Worm (Caenorhabditis elegans): Measurements from ENCODE around the gene T14E8.2.

DNA sequence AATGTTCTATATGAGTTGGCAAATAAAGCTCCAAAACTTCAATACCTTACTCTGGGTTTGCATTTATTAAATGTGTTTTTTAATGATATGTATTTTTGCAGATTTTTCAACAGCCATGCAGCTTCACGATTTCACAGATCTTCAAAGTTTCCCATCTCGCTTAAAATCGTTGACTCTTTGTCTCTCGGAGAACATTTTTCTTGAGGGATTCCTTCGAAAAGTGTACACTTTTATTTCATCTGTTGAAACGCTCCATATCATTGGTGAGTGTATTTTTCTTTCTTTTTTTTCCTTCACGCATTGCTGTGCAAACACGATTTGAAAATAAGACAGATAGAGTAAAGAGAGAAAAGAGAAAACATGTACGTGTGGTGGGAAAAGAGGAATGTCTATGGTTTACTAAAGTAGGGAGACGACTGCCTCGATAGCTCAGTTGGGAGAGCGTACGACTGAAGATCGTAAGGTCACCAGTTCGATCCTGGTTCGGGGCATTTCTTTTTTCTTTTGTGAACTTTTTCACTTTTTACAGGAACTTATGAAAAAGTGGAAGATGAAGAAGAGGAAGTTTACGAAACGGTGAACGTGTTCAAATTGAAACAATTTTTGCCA lies 50.5 kb downstream of the T14E8.2 start:
- TF ChIP-seq nhr-71 (tag; optimal IDR thresholded peaks at IDR 0.05) (peak; percentile 77), zag-1 (tag; optimal IDR thresholded peaks at IDR 0.05) (no peak), snpc-4 (tag; optimal IDR thresholded peaks at IDR 0.05) (peak; percentile 36), unc-130 (tag; optimal IDR thresholded peaks at IDR 0.05) (peak; percentile 13), unc-98 (GFP tag; IDR thresholded peaks at IDR 0.05) (no peak), pqm-1 (tag; optimal IDR thresholded peaks at IDR 0.05) (no peak), ztf-4 (tag; optimal IDR thresholded peaks at IDR 0.05) (peak; percentile 9), rnt-1 (tag; optimal IDR thresholded peaks at IDR 0.05) (peak; percentile 64)

Data from whole organism, L1 larva.